Fruit fly (Drosophila melanogaster) whole organism, embryonic: ENCODE results near the gene CG4297.

ENCODE experiments used
- Abd-B ChIP-seq: fragments of 200-800 bp; sonication (Bioruptor generic); optimal IDR thresholded peaks from 2 replicates; lab custom pipeline; 2018; ENCODE audit warnings: missing biosample characterization, mild to moderate bottlenecking, missing genetic modification characterization, moderate library complexity
- Bdp1 ChIP-seq: fragments of 200-800 bp; sonication (Bioruptor generic); optimal IDR thresholded peaks from 3 replicates; lab custom pipeline; 2016; ENCODE audit warnings: missing biosample characterization, missing genetic modification characterization
- CG10147 ChIP-seq: fragments of 200-800 bp; sonication (Bioruptor generic); optimal IDR thresholded peaks from 2 replicates; lab custom pipeline; 2019; ENCODE audit warnings: missing biosample characterization, mild to moderate bottlenecking, missing genetic modification characterization, moderate library complexity
- CG11247 ChIP-seq: fragments of 200-800 bp; sonication (Bioruptor generic); IDR thresholded peaks from 2 replicates; pipeline ENCODE4 v1.3.6; 2022; ENCODE audit warnings: missing biosample characterization, missing genetic modification characterization
- CG15073 ChIP-seq: fragments of 200-800 bp; sonication (Bioruptor generic); optimal IDR thresholded peaks from 2 replicates; lab custom pipeline; 2016; ENCODE audit warnings: missing biosample characterization, missing genetic modification characterization
- CG17612 ChIP-seq: fragments of 200-800 bp; sonication (Bioruptor generic); IDR thresholded peaks from 2 replicates; pipeline ENCODE4 v1.3.6; 2022; ENCODE audit warnings: missing biosample characterization, missing genetic modification characterization
- CG17802 ChIP-seq: fragments of 200-800 bp; sonication (Bioruptor generic); optimal IDR thresholded peaks from 2 replicates; lab custom pipeline; 2018; ENCODE audit warnings: missing biosample characterization, mild to moderate bottlenecking, missing genetic modification characterization, moderate library complexity
- CG18011 ChIP-seq: fragments of 200-800 bp; sonication (Bioruptor generic); optimal IDR thresholded peaks from 2 replicates; lab custom pipeline; 2017; ENCODE audit warnings: missing biosample characterization, missing genetic modification characterization, mild to moderate bottlenecking, moderate library complexity, missing genotype
- CG4282 ChIP-seq: fragments of 200-800 bp; sonication (Bioruptor generic); optimal IDR thresholded peaks from 2 replicates; lab custom pipeline; 2016; ENCODE audit warnings: missing biosample characterization, missing genetic modification characterization
- CG4360 ChIP-seq: fragments of 200-800 bp; sonication (Bioruptor generic); IDR thresholded peaks from 2 replicates; pipeline ENCODE4 v1.3.6; 2022; ENCODE audit warnings: missing biosample characterization, missing genetic modification characterization
- CG8089 ChIP-seq: fragments of 200-800 bp; sonication (Bioruptor generic); optimal IDR thresholded peaks from 3 replicates; lab custom pipeline; 2016; ENCODE audit warnings: missing biosample characterization, missing genetic modification characterization
- CG9215 ChIP-seq: fragments of 200-800 bp; sonication (Bioruptor generic); IDR thresholded peaks from 2 replicates; pipeline ENCODE4 v1.3.6; 2022; ENCODE audit warnings: missing biosample characterization, missing genetic modification characterization
- CkIIα-i1 ChIP-seq: fragments of 200-800 bp; sonication (Bioruptor generic); IDR thresholded peaks from 2 replicates; pipeline ENCODE4 v1.3.6; 2022; ENCODE audit warnings: missing biosample characterization, missing genetic modification characterization
- CoRest ChIP-seq: fragments of 200-800 bp; sonication (Bioruptor generic); optimal IDR thresholded peaks from 3 replicates; lab custom pipeline; 2018; ENCODE audit warnings: missing biosample characterization, mild to moderate bottlenecking, missing genetic modification characterization, moderate library complexity
- Doc2 ChIP-seq: fragments of 200-800 bp; sonication (Bioruptor generic); IDR thresholded peaks from 2 replicates; pipeline ENCODE4 v1.3.6; 2022; ENCODE audit warnings: missing biosample characterization, missing genetic modification characterization
- E2f2 ChIP-seq: fragments of 200-800 bp; sonication (Bioruptor generic); IDR thresholded peaks from 2 replicates; pipeline ENCODE4 v1.3.6; 2022; ENCODE audit warnings: missing biosample characterization, missing genetic modification characterization
- Fer2 ChIP-seq: fragments of 200-800 bp; sonication (Bioruptor generic); optimal IDR thresholded peaks from 2 replicates; lab custom pipeline; 2018; ENCODE audit warnings: missing biosample characterization, mild to moderate bottlenecking, missing genetic modification characterization, moderate library complexity
- Hand ChIP-seq: fragments of 200-800 bp; sonication (Bioruptor generic); optimal IDR thresholded peaks from 2 replicates; lab custom pipeline; 2017; ENCODE audit warnings: mild to moderate bottlenecking, missing biosample characterization, missing genetic modification reagents, missing genetic modification characterization
- Hey ChIP-seq: fragments of 200-800 bp; sonication (Bioruptor generic); optimal IDR thresholded peaks from 3 replicates; lab custom pipeline; 2018; ENCODE audit warnings: missing biosample characterization, mild to moderate bottlenecking, missing genetic modification characterization
- Hr3 ChIP-seq: fragments of 200-800 bp; sonication (Bioruptor generic); optimal IDR thresholded peaks from 3 replicates; lab custom pipeline; 2016; ENCODE audit warnings: missing biosample characterization, missing genetic modification characterization
- Med ChIP-seq: fragments of 200-800 bp; sonication (Bioruptor generic); peaks from one replicate; lab custom pipeline; 2016; ENCODE audit warnings: missing biosample characterization, missing genetic modification characterization, mild to moderate bottlenecking, inconsistent platforms, moderate library complexity
- Neu2 ChIP-seq: fragments of 200-800 bp; sonication (Bioruptor generic); optimal IDR thresholded peaks from 3 replicates; lab custom pipeline; 2016; ENCODE audit warnings: missing biosample characterization, missing genetic modification characterization, borderline replicate concordance
- Nf-YB ChIP-seq: fragments of 200-800 bp; sonication (Bioruptor generic); optimal IDR thresholded peaks from 3 replicates; lab custom pipeline; 2019; ENCODE audit warnings: missing biosample characterization, mild to moderate bottlenecking, missing genetic modification characterization, moderate library complexity
- Nf-YC ChIP-seq: fragments of 200-800 bp; optimal IDR thresholded peaks from 3 replicates; lab custom pipeline; 2019; ENCODE audit warnings: missing biosample characterization, mild to moderate bottlenecking, missing genetic modification characterization, moderate library complexity
- Oli ChIP-seq: fragments of 200-800 bp; sonication (Bioruptor generic); optimal IDR thresholded peaks from 2 replicates; lab custom pipeline; 2018; ENCODE audit warnings: missing biosample characterization, mild to moderate bottlenecking, missing genetic modification characterization, moderate library complexity
- PHDP ChIP-seq: fragments of 200-800 bp; sonication (Bioruptor generic); optimal IDR thresholded peaks from 3 replicates; lab custom pipeline; 2018; ENCODE audit warnings: missing biosample characterization, mild to moderate bottlenecking, missing genetic modification characterization, moderate library complexity
- Rfx ChIP-seq: fragments of 200-800 bp; sonication (Bioruptor generic); IDR thresholded peaks from 2 replicates; pipeline ENCODE4 v1.3.6; 2022; ENCODE audit warnings: missing biosample characterization, missing genetic modification characterization
- Trl ChIP-seq, 3 experiments: fragments of >200 bp in 2 of 3; fragments of 200-800 bp in 1 of 3; sonication (Bioruptor generic) in 1 of 3; optimal IDR thresholded peaks; 2 replicates in 1 of 3; 3 replicates in 2 of 3; lab custom pipeline; 2016 to 2017; ENCODE audit warnings: missing biosample characterization in 1 of 3, missing genetic modification characterization in 1 of 3
- Vsx1 ChIP-seq: fragments of 200-800 bp; sonication (Bioruptor generic); optimal IDR thresholded peaks from 2 replicates; lab custom pipeline; 2017; ENCODE audit warnings: missing biosample characterization, mild to moderate bottlenecking, missing genetic modification characterization, missing genetic modification reagents
- ac ChIP-seq: fragments of 200-800 bp; sonication (Bioruptor generic); optimal IDR thresholded peaks from 3 replicates; lab custom pipeline; 2017; ENCODE audit warnings: missing biosample characterization, mild to moderate bottlenecking, missing genetic modification characterization
- bab2 ChIP-seq: fragments of 200-800 bp; sonication (Bioruptor generic); optimal IDR thresholded peaks from 2 replicates; lab custom pipeline; 2016; ENCODE audit warnings: missing biosample characterization, missing genetic modification characterization
- bigmax ChIP-seq: fragments of 200-800 bp; sonication (Bioruptor generic); optimal IDR thresholded peaks from 2 replicates; lab custom pipeline; 2018; ENCODE audit warnings: missing biosample characterization, mild to moderate bottlenecking, missing genetic modification characterization
- bowl ChIP-seq: fragments of 200-800 bp; sonication (Bioruptor generic); IDR thresholded peaks from 2 replicates; pipeline ENCODE4 v1.3.6; 2022; ENCODE audit warnings: missing biosample characterization, missing genetic modification characterization
- croc ChIP-seq: fragments of 200-800 bp; sonication (Bioruptor generic); conservative IDR thresholded peaks from 3 replicates; pipeline ENCODE4 v1.3.6; 2022; ENCODE audit warnings: missing biosample characterization, missing genetic modification characterization
- emc ChIP-seq: fragments of 200-800 bp; sonication (Bioruptor generic); optimal IDR thresholded peaks from 2 replicates; lab custom pipeline; 2016; ENCODE audit warnings: missing biosample characterization, missing genetic modification characterization
- ems ChIP-seq: fragments of 200-800 bp; sonication (Bioruptor generic); optimal IDR thresholded peaks from 3 replicates; lab custom pipeline; 2016; ENCODE audit warnings: missing biosample characterization, missing genetic modification characterization
- ftz-f1 ChIP-seq: fragments of 200-800 bp; sonication (Bioruptor generic); optimal IDR thresholded peaks from 2 replicates; lab custom pipeline; 2016; ENCODE audit warnings: missing biosample characterization, missing genetic modification characterization
- gcm2 ChIP-seq: fragments of 200-800 bp; sonication (Bioruptor generic); optimal IDR thresholded peaks from 2 replicates; lab custom pipeline; 2016; ENCODE audit warnings: missing biosample characterization, missing genetic modification characterization
- grau ChIP-seq: fragments of 200-800 bp; optimal IDR thresholded peaks from 3 replicates; lab custom pipeline; 2019; ENCODE audit warnings: missing biosample characterization, mild to moderate bottlenecking, missing genetic modification characterization, moderate library complexity
- gsb-n ChIP-seq: fragments of 200-800 bp; sonication (Bioruptor generic); optimal IDR thresholded peaks from 3 replicates; lab custom pipeline; 2018; ENCODE audit warnings: missing biosample characterization, mild to moderate bottlenecking, missing genetic modification characterization
- ind ChIP-seq: fragments of 200-800 bp; sonication (Bioruptor generic); optimal IDR thresholded peaks from 3 replicates; lab custom pipeline; 2016; ENCODE audit warnings: missing biosample characterization, missing genetic modification characterization
- jing ChIP-seq: fragments of 200-800 bp; sonication (Bioruptor generic); optimal IDR thresholded peaks from 2 replicates; lab custom pipeline; 2018; ENCODE audit warnings: missing biosample characterization, mild to moderate bottlenecking, missing genetic modification characterization
- pnt ChIP-seq: fragments of 200-800 bp; sonication (Bioruptor generic); optimal IDR thresholded peaks from 3 replicates; lab custom pipeline; 2016; ENCODE audit warnings: missing biosample characterization, missing genetic modification characterization
- repo ChIP-seq: fragments of 200-800 bp; sonication (Bioruptor generic); optimal IDR thresholded peaks from 2 replicates; lab custom pipeline; 2016; ENCODE audit warnings: missing biosample characterization, missing genetic modification characterization
- sd ChIP-seq: fragments of 200-800 bp; sonication (Bioruptor generic); optimal IDR thresholded peaks from 3 replicates; lab custom pipeline; 2018; ENCODE audit warnings: missing biosample characterization, mild to moderate bottlenecking, missing genetic modification characterization, moderate library complexity
- sim ChIP-seq: fragments of 200-800 bp; sonication (Bioruptor generic); IDR thresholded peaks from 2 replicates; pipeline ENCODE4 v1.3.6; 2022; ENCODE audit warnings: missing biosample characterization, missing genetic modification characterization
- sr ChIP-seq: fragments of 200-800 bp; sonication (Bioruptor generic); IDR thresholded peaks from 3 replicates; pipeline ENCODE4 v1.3.6; 2022; ENCODE audit warnings: missing biosample characterization, missing genetic modification characterization
- vvl ChIP-seq: fragments of 200-800 bp; sonication (Bioruptor generic); IDR thresholded peaks from 2 replicates; pipeline ENCODE4 v1.3.6; 2022; ENCODE audit warnings: missing biosample characterization, missing genetic modification characterization
- zfh1 ChIP-seq: fragments of 200-800 bp; sonication (Bioruptor generic); IDR thresholded peaks from 3 replicates; pipeline ENCODE4 v1.3.6; 2022; ENCODE audit warnings: missing biosample characterization, missing genetic modification characterization

Gene CG4297

DNA sequence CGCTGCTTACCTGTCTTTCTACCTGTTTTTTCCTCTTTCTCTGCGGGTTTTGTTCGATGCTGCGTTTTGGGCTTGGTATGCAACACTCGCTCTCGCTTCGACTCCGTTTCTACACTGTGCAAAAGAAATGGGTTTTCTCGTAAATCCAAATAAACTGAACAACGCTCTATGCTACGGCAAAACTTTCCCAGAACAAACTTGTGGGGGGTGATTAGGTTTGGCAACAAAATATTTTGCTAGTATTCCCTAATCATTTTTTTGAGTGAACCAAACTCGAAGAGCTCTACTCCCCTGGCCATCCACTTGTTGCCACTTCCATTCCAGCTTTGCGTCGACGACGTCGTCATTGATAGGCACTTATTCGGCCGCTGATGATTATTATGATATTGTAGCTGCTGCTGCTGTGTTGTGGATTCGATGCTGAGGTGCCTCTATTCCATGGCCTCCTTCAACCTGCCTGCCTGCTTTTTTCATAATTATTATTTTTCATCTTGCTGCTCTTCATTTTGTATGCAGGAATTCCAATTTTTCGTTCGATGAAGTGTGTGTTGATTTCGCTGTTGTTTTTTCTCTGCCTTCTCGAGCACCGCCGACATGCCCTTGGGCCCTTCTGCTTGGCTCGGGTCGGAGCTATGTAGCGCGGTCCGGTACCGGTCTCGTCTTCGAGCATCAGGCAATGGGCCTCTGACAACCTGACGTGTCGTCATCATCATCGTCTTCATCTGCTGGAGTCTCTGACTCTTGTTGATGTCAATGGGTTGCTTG is 29.9 kb downstream of the CG4297 start (continued):
- no peak for TF ChIP-seq Hey (tag; lab: Kevin White, UChicago)
- no peak for TF ChIP-seq CG11247
- TF ChIP-seq CG10147 (GFP tag; lab: Kevin White, UChicago) = no peak
- peak; percentile 63 for TF ChIP-seq CG4360 (GFP tag; lab: Robert Waterston, UW)
- TF ChIP-seq CG8089 (GFP tag; lab: Kevin White, UChicago) = peak; percentile 86
- peak; percentile 72 for TF ChIP-seq CG17802 (tag; lab: Kevin White, UChicago)
- peak; percentile 65 for TF ChIP-seq ems (GFP tag; lab: Kevin White, UChicago)
- TF ChIP-seq CoRest (tag; lab: Kevin White, UChicago) = peak; percentile 76
- TF ChIP-seq bigmax (GFP tag; lab: Kevin White, UChicago) = no peak
- peak; percentile 80 for TF ChIP-seq jing (GFP tag; lab: Kevin White, UChicago)
- TF ChIP-seq repo (GFP tag; lab: Kevin White, UChicago) = peak; percentile 73
- peak; percentile 29 for TF ChIP-seq CG15073 (GFP tag; lab: Kevin White, UChicago)
- TF ChIP-seq ind (GFP tag; lab: Kevin White, UChicago) = peak; percentile 76
- TF ChIP-seq bowl (GFP tag; lab: Robert Waterston, UW) = peak; percentile 75
- peak; percentile 84 for TF ChIP-seq Oli
- peak; percentile 67 for TF ChIP-seq Bdp1 (GFP tag; lab: Kevin White, UChicago)
- peak; percentile 78 for TF ChIP-seq bab2 (GFP tag; lab: Kevin White, UChicago)
- 0 out of 2 replicates have a peak, but pooled peaks have one; percentile 24 for TF ChIP-seq Rfx
- peak; percentile 75 for TF ChIP-seq Hr3 (GFP tag; lab: Kevin White, UChicago)
- no peak for TF ChIP-seq gcm2
- TF ChIP-seq PHDP (tag; lab: Kevin White, UChicago) = no peak
- TF ChIP-seq CG4282 = peak; percentile 50
- TF ChIP-seq Neu2 (GFP tag; lab: Kevin White, UChicago) = no peak
- TF ChIP-seq sd = peak; percentile 98
- no peak for TF ChIP-seq Abd-B
- TF ChIP-seq CG17612 = 0 out of 2 replicates have a peak, but pooled peaks have one; percentile 23
- peak; percentile 53 for TF ChIP-seq emc (GFP tag; lab: Kevin White, UChicago)
- peak; percentile 70 for TF ChIP-seq sim (GFP tag; lab: Robert Waterston, UW)
- peak; percentile 93 for TF ChIP-seq vvl (GFP tag; lab: Robert Waterston, UW)
- TF ChIP-seq Nf-YB (GFP tag; lab: Kevin White, UChicago) = peak; percentile 45
- no peak for TF ChIP-seq Hand (GFP tag; lab: Kevin White, UChicago)
- TF ChIP-seq zfh1 (GFP tag; lab: Robert Waterston, UW) = peak; percentile 94
- TF ChIP-seq Med (GFP tag; lab: Kevin White, UChicago) = peak; percentile 94
- TF ChIP-seq Nf-YC = no peak
- no peak for TF ChIP-seq Trl (optimal IDR thresholded peaks at IDR 0.05; lab: Kevin White, UChicago)
- peak; percentile 86 for TF ChIP-seq Trl (GFP tag; optimal IDR thresholded peaks at IDR 0.05; lab: Kevin White, UChicago)
- peak; percentile 81 for TF ChIP-seq sr (GFP tag; lab: Robert Waterston, UW)
- TF ChIP-seq Doc2 = no peak
- peak; percentile 27; the same call in 1 of the 2 replicates for TF ChIP-seq CG9215
- peak; percentile 86 for TF ChIP-seq gsb-n (tag; lab: Kevin White, UChicago)
- TF ChIP-seq Fer2 (tag; lab: Kevin White, UChicago) = no peak
- peak; percentile 20 for TF ChIP-seq ftz-f1
- TF ChIP-seq Vsx1 (GFP tag; lab: Kevin White, UChicago) = peak; percentile 59
- TF ChIP-seq croc (GFP tag; lab: Robert Waterston, UW) = peak; percentile 78
- peak; percentile 58 for TF ChIP-seq ac
- peak; percentile 90 for TF ChIP-seq pnt (GFP tag; lab: Kevin White, UChicago)
- TF ChIP-seq CkIIα-i1 (GFP tag; lab: Robert Waterston, UW) = no peak
- peak; percentile 62 for TF ChIP-seq E2f2
- peak; percentile 76 for TF ChIP-seq grau (tag; lab: Kevin White, UChicago)
- no peak for TF ChIP-seq CG18011 (GFP tag; lab: Kevin White, UChicago)
